Worm (Caenorhabditis elegans): ENCODE measurements around the gene T12A7.2.

The T12A7.2 gene

DNA sequence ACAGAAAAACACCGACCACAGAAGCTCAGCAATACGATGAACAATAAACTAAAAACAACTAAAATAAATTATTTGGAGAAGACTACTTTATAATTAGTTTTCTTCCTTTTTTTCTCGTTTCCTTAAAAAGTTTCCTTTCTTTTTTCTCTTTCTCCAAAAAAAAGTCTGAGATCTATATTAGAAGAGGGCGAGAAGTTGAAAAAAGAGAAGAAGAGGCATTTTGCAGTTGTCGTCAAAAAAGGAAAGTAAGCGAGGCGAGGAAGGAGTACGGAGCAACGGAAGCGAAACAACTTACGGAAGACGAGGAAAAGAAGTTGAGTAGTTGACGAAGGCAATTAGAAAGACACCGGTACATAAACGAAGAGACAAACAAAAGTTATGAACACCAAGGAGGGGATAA lies 35.1 kb upstream of the T12A7.2 start:
- peak; percentile 22 for TF ChIP-seq unc-42 (tag; optimal IDR thresholded peaks at IDR 0.05)
- no peak for TF ChIP-seq sox-4 (tag; optimal IDR thresholded peaks at IDR 0.05)

DNA sequence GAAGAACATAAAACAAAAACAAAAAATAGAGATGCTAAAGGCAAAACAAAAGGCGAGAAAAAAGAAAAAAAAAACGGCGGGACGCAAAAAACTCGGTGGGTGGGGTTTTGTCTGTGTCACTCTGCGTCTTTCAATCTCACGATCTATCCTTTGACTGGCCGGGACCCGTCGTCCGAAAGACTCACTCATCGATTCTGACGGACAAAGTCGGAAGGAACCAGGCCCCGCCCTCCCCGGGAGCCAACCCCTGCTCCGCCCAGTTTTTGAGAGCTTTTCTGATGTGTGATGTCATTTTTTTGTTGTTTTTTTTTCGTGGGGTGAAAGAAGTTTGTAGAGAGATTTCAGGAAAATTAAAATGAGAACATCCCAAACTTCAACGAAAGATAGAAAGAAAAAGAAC lies 32.3 kb upstream of the T12A7.2 start:
- no peak for TF ChIP-seq hlh-30 (tag; optimal IDR thresholded peaks at IDR 0.05; ENCODE audit: insufficient read depth)
- TF ChIP-seq dmd-4 (tag; optimal IDR thresholded peaks at IDR 0.05; ENCODE audit: borderline replicate concordance): no peak
- TF ChIP-seq ceh-18 (tag; optimal IDR thresholded peaks at IDR 0.05): no peak
- no peak for TF ChIP-seq C38D4.7 (GFP tag; optimal IDR thresholded peaks at IDR 0.05)

DNA sequence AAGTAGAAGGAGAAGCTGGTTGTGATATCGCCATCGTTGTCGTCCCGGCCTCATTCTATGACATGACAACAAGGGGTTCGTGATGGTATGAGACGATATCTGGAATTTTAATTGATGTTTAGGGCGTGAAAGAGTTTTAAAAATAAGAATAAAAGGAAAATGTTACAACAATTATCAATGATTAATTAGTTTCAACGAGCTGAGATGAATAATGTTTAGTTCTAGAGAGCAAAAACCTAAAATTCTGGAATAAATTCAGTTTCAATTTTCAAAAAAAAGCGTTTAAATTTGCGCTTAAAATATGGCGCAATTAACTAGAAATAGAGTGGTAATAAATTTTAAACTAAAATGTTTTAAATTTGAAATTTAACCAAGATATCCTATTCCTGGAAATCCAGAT lies 31.6 kb upstream of the T12A7.2 start, which contains the start of gene H01G02.3:
H01G02.3 (minus strand) TSS at position 101 of the 400 bp plus-strand sequence.
- no peak for TF ChIP-seq pag-3 (tag; optimal IDR thresholded peaks at IDR 0.05; ENCODE audit: borderline replicate concordance)
- no peak for TF ChIP-seq ahr-1 (tag; optimal IDR thresholded peaks at IDR 0.05)
- TF ChIP-seq madf-2 (tag; optimal IDR thresholded peaks at IDR 0.05): no peak
- no peak for TF ChIP-seq fkh-6 (tag; optimal IDR thresholded peaks at IDR 0.05)
- TF ChIP-seq ttx-3 (tag; optimal IDR thresholded peaks at IDR 0.05): no peak
- no peak for TF ChIP-seq unc-42 (tag; optimal IDR thresholded peaks at IDR 0.05)
- no peak for TF ChIP-seq Y22D7AL.16 (tag; optimal IDR thresholded peaks at IDR 0.05)
- no peak for TF ChIP-seq ceh-45 (GFP tag; IDR thresholded peaks at IDR 0.05)
- TF ChIP-seq sox-2 (GFP tag; IDR thresholded peaks at IDR 0.05): no peak
- no peak for TF ChIP-seq ceh-22 (tag; optimal IDR thresholded peaks at IDR 0.05)
- no peak for TF ChIP-seq unc-3 (GFP tag; conservative IDR thresholded peaks at IDR 0.05)
- TF ChIP-seq unc-3 (tag; optimal IDR thresholded peaks at IDR 0.05): no peak
- no peak for TF ChIP-seq hlh-8 (tag; optimal IDR thresholded peaks at IDR 0.05)
- no peak for TF ChIP-seq ceh-19 (GFP tag; optimal IDR thresholded peaks at IDR 0.05)
- no peak for TF ChIP-seq pax-1 (tag; optimal IDR thresholded peaks at IDR 0.05)
- no peak for TF ChIP-seq lin-11 (tag; optimal IDR thresholded peaks at IDR 0.05)
- no peak for TF ChIP-seq ceh-9 (tag; optimal IDR thresholded peaks at IDR 0.05)
- TF ChIP-seq pqm-1 (tag; optimal IDR thresholded peaks at IDR 0.05): no peak
- no peak for TF ChIP-seq sdc-2 (tag; optimal IDR thresholded peaks at IDR 0.05)

DNA sequence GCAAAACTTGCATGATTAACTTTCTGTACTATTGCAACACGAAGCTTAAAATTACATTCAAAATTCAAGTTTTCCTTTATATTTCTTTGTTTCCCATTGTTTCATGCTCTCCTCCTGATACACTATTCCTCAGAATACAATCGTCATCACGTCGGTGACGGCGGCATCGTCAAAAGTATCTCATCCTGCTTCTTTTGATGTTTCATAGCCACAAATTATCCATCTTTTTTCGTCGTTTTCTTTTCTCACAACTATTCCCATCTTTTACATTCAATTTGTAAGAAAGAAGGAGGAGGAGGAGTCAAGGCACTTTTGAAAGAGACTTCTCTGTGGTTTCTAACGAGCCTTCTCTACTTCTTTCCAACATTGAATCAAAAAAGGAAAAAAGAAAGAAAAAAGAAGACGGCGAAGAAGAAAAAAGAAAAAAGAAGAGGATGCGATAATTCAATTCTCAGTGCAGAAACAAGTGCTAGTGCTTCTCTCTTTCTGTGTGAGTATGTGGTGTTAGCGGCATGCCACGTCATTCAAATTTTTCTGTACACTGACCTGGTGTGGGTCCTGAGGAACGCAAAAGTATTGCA lies 27.6 kb upstream of the T12A7.2 start:
- TF ChIP-seq elt-2 (tag; optimal IDR thresholded peaks at IDR 0.05) (no peak), unc-42 (tag; optimal IDR thresholded peaks at IDR 0.05) (peak; percentile 93)

DNA sequence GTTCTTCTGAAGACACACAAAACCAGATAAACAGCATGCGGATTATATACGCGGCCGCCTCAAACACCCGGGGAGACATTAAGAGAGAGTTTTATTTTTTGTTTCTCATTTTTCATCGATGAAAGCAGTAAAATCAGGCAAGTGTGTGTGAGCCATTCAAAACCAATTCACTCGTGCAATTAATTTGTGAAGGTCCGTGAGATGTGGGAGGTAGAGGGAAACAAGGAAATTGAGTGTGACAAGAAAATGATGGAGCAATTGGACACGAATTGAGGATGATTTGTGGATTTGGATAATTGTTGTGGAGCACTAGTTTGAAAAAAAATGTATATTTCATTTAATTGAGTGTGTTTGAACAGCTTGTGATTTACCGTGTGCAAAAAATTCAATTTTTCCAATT lies 26.9 kb upstream of the T12A7.2 start:
- TF ChIP-seq gmeb-2 (tag; optimal IDR thresholded peaks at IDR 0.05): no peak
- no peak for TF ChIP-seq ttx-3 (tag; optimal IDR thresholded peaks at IDR 0.05)
- no peak for TF ChIP-seq C38D4.7 (GFP tag; optimal IDR thresholded peaks at IDR 0.05)
- TF ChIP-seq ref-2 (tag; optimal IDR thresholded peaks at IDR 0.05): no peak
- TF ChIP-seq ets-4 (tag; optimal IDR thresholded peaks at IDR 0.05): no peak
- no peak for TF ChIP-seq pros-1 (tag; optimal IDR thresholded peaks at IDR 0.05)
- TF ChIP-seq ceh-31 (tag; optimal IDR thresholded peaks at IDR 0.05): no peak
- TF ChIP-seq ceh-22 (tag; optimal IDR thresholded peaks at IDR 0.05): no peak

DNA sequence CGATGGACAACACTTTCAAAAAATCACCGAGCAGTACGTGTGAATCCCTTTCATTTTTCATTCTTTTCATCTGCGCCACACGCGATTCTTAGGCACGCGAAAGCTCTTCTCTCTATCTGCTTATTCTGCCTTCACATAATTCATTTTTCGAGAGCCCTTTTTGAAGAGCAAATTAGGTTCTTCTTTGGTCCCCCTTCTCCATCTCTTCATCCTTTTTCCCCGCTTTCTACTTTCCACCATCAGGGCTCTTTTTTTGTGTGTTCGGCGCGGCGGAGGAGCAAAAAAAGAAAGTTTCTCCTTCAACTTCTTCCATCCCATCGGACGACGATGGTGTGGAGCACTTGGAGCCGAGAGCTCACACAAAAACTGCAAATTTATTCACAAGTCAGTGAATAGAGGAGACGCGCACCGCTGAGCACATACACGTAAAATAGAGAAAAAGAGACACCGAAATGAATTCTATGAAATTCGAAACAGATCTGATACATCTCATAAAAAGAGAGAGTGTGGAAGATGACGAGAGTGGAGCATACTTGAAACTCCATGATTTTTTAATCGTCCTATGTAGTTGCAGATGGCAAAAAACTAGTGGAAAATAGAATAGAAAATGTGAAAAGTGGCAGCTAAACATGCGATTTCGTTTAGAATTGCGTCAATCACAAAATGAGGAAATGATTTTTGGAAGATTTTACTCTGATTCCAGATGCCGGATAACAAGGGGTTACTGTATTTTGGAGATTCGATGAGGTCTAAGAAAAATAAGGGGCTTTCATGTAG lies 24.3 kb upstream of the T12A7.2 start:
- TF ChIP-seq sox-2 (GFP tag; IDR thresholded peaks at IDR 0.05): no peak
- no peak for TF ChIP-seq ets-4 (tag; optimal IDR thresholded peaks at IDR 0.05)
- TF ChIP-seq ceh-19 (GFP tag; optimal IDR thresholded peaks at IDR 0.05): no peak
- TF ChIP-seq odd-2 (tag; optimal IDR thresholded peaks at IDR 0.05): no peak
- peak; percentile 93 for TF ChIP-seq unc-42 (tag; optimal IDR thresholded peaks at IDR 0.05)
- no peak for TF ChIP-seq ama-1 (optimal IDR thresholded peaks at IDR 0.05)
- TF ChIP-seq lin-11 (tag; optimal IDR thresholded peaks at IDR 0.05): no peak
- peak; percentile 44 for TF ChIP-seq ceh-31 (tag; optimal IDR thresholded peaks at IDR 0.05)
- no peak for TF ChIP-seq pax-1 (tag; optimal IDR thresholded peaks at IDR 0.05)
- TF ChIP-seq nhr-232 (tag; optimal IDR thresholded peaks at IDR 0.05): no peak
- TF ChIP-seq ref-2 (tag; optimal IDR thresholded peaks at IDR 0.05): peak; percentile 18
- no peak for TF ChIP-seq hlh-13 (GFP tag; optimal IDR thresholded peaks at IDR 0.05)
- TF ChIP-seq F13H6.1 (tag; optimal IDR thresholded peaks at IDR 0.05): no peak

Data from whole organism, late embryonic.